Worm (Caenorhabditis elegans) whole organism, L3 larva: ENCODE data around the gene glb-24.

Experiments used
- fkh-10 ChIP-seq: sonication (generic microtip); optimal IDR thresholded peaks from 2 replicates; lab custom pipeline; 2017; ENCODE audit warnings: missing biosample characterization, missing genetic modification reagents, missing genetic modification characterization
- lin-15B ChIP-seq: fragments of 150-350 bp; optimal IDR thresholded peaks from 2 replicates; lab custom pipeline; 2014; ENCODE audit warnings: missing biosample characterization, missing genetic modification characterization
- pha-4 ChIP-seq: fragments of 150-350 bp; optimal IDR thresholded peaks from 2 replicates; lab custom pipeline; 2014; ENCODE audit warnings: missing biosample characterization, missing genetic modification reagents, missing genetic modification characterization
- pqm-1 ChIP-seq: fragments of 150-350 bp; optimal IDR thresholded peaks from 2 replicates; lab custom pipeline; 2017; ENCODE audit warnings: missing biosample characterization, missing genetic modification characterization, inconsistent platforms
- unc-62 ChIP-seq: fragments of 150-350 bp; sonication (generic microtip); optimal IDR thresholded peaks from 4 replicates; lab custom pipeline; 2014; ENCODE audit warnings: missing biosample characterization, missing genetic modification reagents, missing genetic modification characterization

DNA sequence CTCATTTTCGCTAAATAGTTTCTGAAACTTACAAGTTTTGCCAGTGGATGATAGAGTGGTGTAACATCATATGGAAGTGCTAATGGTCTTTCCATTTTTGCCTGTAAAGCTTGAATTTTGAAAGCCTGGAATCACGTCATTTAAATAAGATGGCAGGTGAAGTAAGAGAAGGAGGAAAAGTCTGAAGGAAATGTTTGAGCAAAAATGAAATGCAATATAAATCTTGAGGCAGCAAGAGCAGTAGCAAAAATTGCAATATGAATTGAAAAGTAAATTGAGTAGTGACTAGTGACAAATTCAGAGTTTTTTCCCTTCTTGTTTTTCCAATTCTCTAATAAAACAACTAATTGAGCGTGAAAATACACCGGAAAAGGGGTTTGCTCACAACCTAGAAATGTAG, at the start of gene glb-24:
- TF ChIP-seq fkh-10 (GFP tag; lab: Kevin White, UChicago): no peak
- no peak for TF ChIP-seq pha-4
- TF ChIP-seq unc-62 (GFP tag; lab: Kevin White, UChicago): no peak
- no peak for TF ChIP-seq pqm-1
- no peak for TF ChIP-seq lin-15B
